Worm (Caenorhabditis elegans): ENCODE data around the gene srw-3.

DNA sequence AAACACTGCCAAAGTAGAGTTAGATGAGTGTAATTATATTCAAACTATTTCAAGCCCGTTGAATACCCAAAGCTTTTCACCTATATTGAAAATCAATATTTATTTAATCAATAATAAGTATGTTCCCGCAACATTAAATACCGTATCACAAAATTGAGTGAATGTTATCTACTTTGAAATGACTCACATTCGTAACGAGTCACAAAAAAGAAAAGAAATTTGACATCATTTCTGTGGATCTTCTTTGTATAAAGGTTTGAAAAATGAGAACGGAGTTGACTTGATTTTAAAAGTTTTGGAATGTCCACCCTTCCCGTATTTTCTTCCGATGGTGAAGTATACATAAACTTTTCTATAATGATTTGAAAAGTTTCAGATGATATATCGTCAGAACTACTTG is 29.9 kb downstream of the srw-3 start, which contains the start of gene srr-10:
- TF ChIP-seq lin-11 (tag; optimal IDR thresholded peaks at IDR 0.05) (no peak), sma-9 (GFP tag; optimal IDR thresholded peaks at IDR 0.05) (no peak), sma-9 (tag; optimal IDR thresholded peaks at IDR 0.05) (no peak), unc-39 (tag; optimal IDR thresholded peaks at IDR 0.05) (no peak), Y55F3AM.14 (GFP tag; optimal IDR thresholded peaks at IDR 0.05) (no peak), lin-13 (GFP tag; optimal IDR thresholded peaks at IDR 0.05) (no peak), R02D3.7 (tag; optimal IDR thresholded peaks at IDR 0.05) (no peak), zag-1 (tag; optimal IDR thresholded peaks at IDR 0.05) (no peak), egl-27 (tag; optimal IDR thresholded peaks at IDR 0.05) (no peak), lin-39 (tag; optimal IDR thresholded peaks at IDR 0.05) (no peak), nhr-12 (tag; optimal IDR thresholded peaks at IDR 0.05) (no peak)

Data from whole organism, L2 larva.